Worm (Caenorhabditis elegans): ENCODE measurements around the gene C25E10.16.

C25E10.16 gene

DNA sequence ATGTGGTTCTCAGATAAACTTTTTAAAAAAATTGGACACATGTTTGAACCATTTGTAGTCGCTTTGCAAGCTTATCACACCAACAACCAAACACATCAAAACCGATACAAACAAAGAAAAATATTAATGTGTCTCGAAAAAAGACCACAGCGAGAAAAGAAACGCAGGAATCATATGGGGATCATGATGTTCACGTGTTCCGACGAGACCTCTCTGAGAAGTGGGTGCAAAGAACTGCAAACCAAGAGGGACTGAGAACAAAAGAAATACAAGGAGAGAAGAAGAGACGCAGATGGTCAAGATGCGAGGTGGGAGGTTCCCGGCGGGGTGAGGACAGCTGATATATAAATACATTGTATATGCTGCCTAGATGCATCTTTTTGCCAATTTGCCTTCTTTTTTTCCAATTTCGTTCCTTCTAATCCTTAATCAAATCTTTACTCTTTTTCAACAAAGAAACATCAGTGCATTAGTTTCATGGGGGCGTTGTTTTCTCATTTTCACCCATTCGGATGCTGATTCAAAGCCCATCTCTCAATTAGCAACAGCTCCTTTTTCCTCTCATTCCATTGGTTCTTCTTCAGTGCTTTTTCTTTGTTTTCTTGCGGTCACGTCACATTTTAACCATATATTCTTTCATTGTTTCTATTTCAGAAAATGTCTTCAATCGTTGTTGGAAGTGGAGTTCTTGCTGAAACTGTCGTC is 36.4 kb upstream of the C25E10.16 start, which contains the start of gene F21C10.10:
Gene F21C10.10, plus strand, starts transcription at position 655 of the 705 bp plus-strand sequence.
- TF ChIP-seq B0310.2 (tag; optimal IDR thresholded peaks at IDR 0.05) (no peak), ets-7 (tag; optimal IDR thresholded peaks at IDR 0.05) (no peak), aly-1 (tag; optimal IDR thresholded peaks at IDR 0.05) (peak; percentile 24), F13C5.2 (tag; optimal IDR thresholded peaks at IDR 0.05) (peak; percentile 30), hmg-4 (GFP tag; optimal IDR thresholded peaks at IDR 0.05) (no peak), tbx-37 (GFP tag; conservative IDR thresholded peaks at IDR 0.05) (no peak), ama-1 (optimal IDR thresholded peaks at IDR 0.05) (no peak), ceh-13 (GFP tag; optimal IDR thresholded peaks at IDR 0.05) (no peak)

DNA sequence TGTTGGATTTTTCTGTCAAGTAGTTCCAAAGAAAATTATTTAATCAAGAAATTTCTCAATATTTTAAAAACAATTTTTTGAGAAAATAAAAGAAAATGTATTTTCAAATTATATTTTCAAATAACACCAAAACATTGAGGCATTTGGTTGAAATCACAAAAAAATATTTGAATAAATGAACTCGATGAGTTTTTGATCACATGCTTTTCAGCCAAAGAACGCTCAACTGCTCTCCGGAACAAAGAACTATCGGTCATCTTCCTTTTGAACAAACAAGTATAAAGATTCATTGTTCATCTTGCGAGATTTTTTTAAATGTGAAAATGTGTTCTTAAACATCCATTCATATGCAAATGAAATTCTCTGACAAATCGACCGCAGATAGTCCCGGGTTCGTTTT is 35.6 kb upstream of the C25E10.16 start:
- TF ChIP-seq hmbx-1 (tag; optimal IDR thresholded peaks at IDR 0.05) (no peak), hnd-1 (tag; optimal IDR thresholded peaks at IDR 0.05) (no peak), aly-1 (tag; optimal IDR thresholded peaks at IDR 0.05) (no peak), ceh-36 (tag; optimal IDR thresholded peaks at IDR 0.05) (no peak), scrt-1 (GFP tag; IDR thresholded peaks at IDR 0.05) (no peak), sea-1 (GFP tag; conservative IDR thresholded peaks at IDR 0.05) (no peak), ceh-13 (GFP tag; optimal IDR thresholded peaks at IDR 0.05) (no peak), tra-4 (tag; optimal IDR thresholded peaks at IDR 0.05) (no peak), hmg-4 (GFP tag; optimal IDR thresholded peaks at IDR 0.05) (no peak), tbx-11 (GFP tag; IDR thresholded peaks at IDR 0.05) (no peak), ets-7 (tag; optimal IDR thresholded peaks at IDR 0.05) (no peak), B0310.2 (tag; optimal IDR thresholded peaks at IDR 0.05) (no peak), pes-1 (GFP tag; IDR thresholded peaks at IDR 0.05) (no peak)

DNA sequence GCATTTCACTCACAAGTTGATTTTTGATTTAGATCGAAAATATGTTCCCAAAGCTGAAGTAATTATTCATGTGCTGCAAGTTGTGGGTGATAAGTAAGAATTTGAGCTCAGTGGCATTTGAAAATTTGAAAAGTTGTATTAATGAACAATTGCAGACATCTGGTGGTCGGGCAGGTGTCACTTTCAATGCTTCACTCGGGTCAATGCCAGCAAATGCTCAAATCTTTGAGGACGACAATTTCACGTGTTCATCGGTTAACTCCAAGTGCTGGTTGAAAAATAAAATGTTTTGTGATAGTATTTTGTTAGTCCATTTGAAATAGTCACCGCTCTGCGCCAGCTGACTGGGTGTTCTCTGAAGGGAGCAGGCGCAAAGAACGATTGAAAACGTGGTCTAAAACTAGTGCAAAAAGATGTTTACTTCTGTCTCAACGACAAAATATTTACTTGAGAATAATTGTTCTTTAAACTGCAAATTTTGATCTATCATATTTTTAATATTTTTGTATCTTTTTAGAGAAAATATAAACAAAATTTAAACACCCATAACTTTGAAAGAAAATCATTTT is 34.8 kb upstream of the C25E10.16 start:
- TF ChIP-seq tra-4 (tag; optimal IDR thresholded peaks at IDR 0.05) (no peak), F13C5.2 (tag; optimal IDR thresholded peaks at IDR 0.05) (no peak), hmg-4 (GFP tag; optimal IDR thresholded peaks at IDR 0.05) (no peak), hnd-1 (tag; optimal IDR thresholded peaks at IDR 0.05) (no peak), ets-7 (tag; optimal IDR thresholded peaks at IDR 0.05) (no peak), ceh-13 (GFP tag; optimal IDR thresholded peaks at IDR 0.05) (no peak), sea-1 (GFP tag; conservative IDR thresholded peaks at IDR 0.05) (no peak), hmbx-1 (tag; optimal IDR thresholded peaks at IDR 0.05) (no peak), tbx-11 (GFP tag; IDR thresholded peaks at IDR 0.05) (no peak), aly-1 (tag; optimal IDR thresholded peaks at IDR 0.05) (no peak), tbx-37 (GFP tag; conservative IDR thresholded peaks at IDR 0.05) (no peak), scrt-1 (GFP tag; IDR thresholded peaks at IDR 0.05) (no peak)

DNA sequence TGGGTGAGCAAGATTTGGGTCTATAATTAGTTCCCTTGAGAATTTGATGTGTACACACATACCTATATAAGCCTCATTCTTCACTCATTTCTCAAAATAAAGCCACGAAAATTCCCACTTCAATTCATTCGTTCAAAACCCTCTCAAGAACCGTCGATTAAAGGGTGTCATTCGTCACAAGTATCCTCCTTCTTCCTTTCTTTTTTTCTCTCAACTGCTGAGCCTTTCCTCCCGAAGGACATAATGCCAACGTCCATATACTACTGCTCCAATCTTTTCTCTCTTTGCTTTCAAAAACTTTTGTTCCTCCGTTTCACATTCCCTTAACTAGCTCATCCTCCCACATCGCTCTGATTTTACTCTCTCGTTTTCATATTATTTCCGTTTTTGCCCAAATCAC is 32.8 kb upstream of the C25E10.16 start, which contains the start of gene T27E4.1:
Gene T27E4.1, plus strand, starts transcription at position 137 of the 400 bp plus-strand sequence.
- TF ChIP-seq tra-4 (tag; optimal IDR thresholded peaks at IDR 0.05) (no peak), ceh-13 (GFP tag; optimal IDR thresholded peaks at IDR 0.05) (no peak), hmg-4 (GFP tag; optimal IDR thresholded peaks at IDR 0.05) (no peak), tbx-11 (GFP tag; IDR thresholded peaks at IDR 0.05) (no peak), pes-1 (GFP tag; IDR thresholded peaks at IDR 0.05) (no peak), tbx-37 (GFP tag; conservative IDR thresholded peaks at IDR 0.05) (no peak), hmbx-1 (tag; optimal IDR thresholded peaks at IDR 0.05) (no peak), F13C5.2 (tag; optimal IDR thresholded peaks at IDR 0.05) (no peak), aly-1 (tag; optimal IDR thresholded peaks at IDR 0.05) (no peak), flt-1 (GFP tag; IDR thresholded peaks at IDR 0.05) (no peak), hnd-1 (tag; optimal IDR thresholded peaks at IDR 0.05) (no peak), B0310.2 (tag; optimal IDR thresholded peaks at IDR 0.05) (no peak), ets-7 (tag; optimal IDR thresholded peaks at IDR 0.05) (no peak)

DNA sequence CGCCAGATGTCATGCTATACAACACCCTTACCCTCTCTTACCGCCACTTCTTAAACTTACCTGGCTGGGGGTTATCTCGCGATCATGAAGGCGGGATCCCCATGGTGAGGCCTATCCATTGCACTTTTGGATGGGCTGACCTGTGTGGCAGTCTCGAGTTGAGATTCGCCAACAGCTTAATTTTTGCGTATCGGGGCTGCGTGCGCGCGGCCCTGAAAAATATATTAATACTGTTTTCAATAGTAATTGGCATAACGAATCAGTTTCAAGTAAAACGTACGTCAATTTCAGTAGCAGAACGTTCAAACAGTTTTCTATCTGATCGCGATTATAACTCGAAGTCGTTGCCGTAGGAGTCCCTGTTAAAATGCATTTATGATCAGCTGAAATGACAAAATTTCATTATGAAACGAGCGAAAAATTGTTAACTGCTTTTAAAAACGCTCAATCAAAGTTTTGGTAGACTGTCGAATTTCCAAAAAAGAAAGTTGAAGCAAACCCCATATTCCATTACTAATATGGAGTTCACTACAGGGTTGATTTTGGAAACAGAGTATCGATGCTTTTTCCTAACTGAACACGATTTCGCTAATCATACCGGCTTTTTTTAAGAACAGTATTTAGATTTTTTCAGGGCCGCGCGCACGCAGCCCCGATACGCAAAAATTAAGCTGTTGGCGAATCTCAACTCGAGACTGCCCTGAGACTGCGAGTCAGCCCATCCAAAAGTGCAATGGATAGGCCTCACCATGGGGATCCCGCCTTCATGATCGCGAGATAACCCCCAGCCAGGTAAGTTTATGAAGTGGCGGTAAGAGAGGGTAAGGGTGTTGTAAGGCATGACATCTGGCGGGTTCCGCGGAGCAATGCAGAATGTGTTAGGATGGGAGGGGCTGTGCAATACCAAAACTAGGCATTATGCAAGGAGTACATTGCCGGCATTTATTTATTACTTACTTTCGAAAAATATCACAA is 31.7 kb upstream of the C25E10.16 start:
- TF ChIP-seq hmg-4 (GFP tag; optimal IDR thresholded peaks at IDR 0.05): peak; percentile 0
- TF ChIP-seq scrt-1 (GFP tag; IDR thresholded peaks at IDR 0.05): peak; percentile 60; the same call in 1 of the 2 replicates
- TF ChIP-seq sea-1 (GFP tag; conservative IDR thresholded peaks at IDR 0.05): 0 out of 2 replicates have a peak, but pooled peaks have one; percentile 20

DNA sequence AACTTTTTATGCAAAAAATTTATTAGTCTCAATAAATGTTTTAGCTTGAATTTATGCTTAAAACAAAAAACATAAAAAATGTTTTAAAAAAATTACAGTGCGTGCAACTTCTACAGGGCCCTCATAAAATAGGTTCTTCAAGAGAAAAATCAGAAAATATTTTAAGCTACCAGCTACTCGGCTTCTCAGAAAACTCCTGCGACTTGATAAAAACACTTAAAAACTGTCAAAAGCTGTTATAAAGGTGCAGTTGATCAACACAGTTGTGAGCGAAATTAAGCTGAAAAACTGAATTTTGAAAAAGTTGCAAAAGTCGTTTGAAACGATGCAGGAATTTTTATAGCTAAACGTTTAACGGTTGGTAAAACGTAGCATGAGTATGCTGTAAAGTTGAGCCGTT is 29.4 kb upstream of the C25E10.16 start:
- TF ChIP-seq F13C5.2 (tag; optimal IDR thresholded peaks at IDR 0.05): no peak
- TF ChIP-seq pes-1 (GFP tag; IDR thresholded peaks at IDR 0.05): 0 out of 2 replicates have a peak, but pooled peaks have one; percentile 39
- peak; percentile 27; the same call in 1 of the 2 replicates for TF ChIP-seq tbx-11 (GFP tag; IDR thresholded peaks at IDR 0.05)
- no peak for TF ChIP-seq B0310.2 (tag; optimal IDR thresholded peaks at IDR 0.05)
- no peak for TF ChIP-seq aly-1 (tag; optimal IDR thresholded peaks at IDR 0.05)
- peak; percentile 54 for TF ChIP-seq hnd-1 (tag; optimal IDR thresholded peaks at IDR 0.05)
- TF ChIP-seq sea-1 (GFP tag; conservative IDR thresholded peaks at IDR 0.05): peak; percentile 95
- no peak for TF ChIP-seq ceh-36 (tag; optimal IDR thresholded peaks at IDR 0.05)
- TF ChIP-seq tra-4 (tag; optimal IDR thresholded peaks at IDR 0.05): no peak
- no peak for TF ChIP-seq scrt-1 (GFP tag; IDR thresholded peaks at IDR 0.05)
- no peak for TF ChIP-seq ceh-13 (GFP tag; optimal IDR thresholded peaks at IDR 0.05)
- TF ChIP-seq hmbx-1 (tag; optimal IDR thresholded peaks at IDR 0.05): no peak
- no peak for TF ChIP-seq ets-7 (tag; optimal IDR thresholded peaks at IDR 0.05)
- TF ChIP-seq ama-1 (optimal IDR thresholded peaks at IDR 0.05): peak; percentile 94
- TF ChIP-seq tbx-37 (GFP tag; conservative IDR thresholded peaks at IDR 0.05): no peak
